Fruit fly (Drosophila melanogaster): ENCODE measurements around the gene tub.

tub gene

dm6 chr3R:4387490-4387889, at the start of gene tub:
Gene tub, plus strand, starts transcription at chr3R:4387742.
- TF ChIP-seq noc (tag; optimal IDR thresholded peaks at IDR 0.05): peak; percentile 31

dm6 chr3R:4340174-4340573, 47.4 kb upstream of the tub start:
- no peak for TF ChIP-seq noc (tag; optimal IDR thresholded peaks at IDR 0.05)

dm6 chr3R:4341177-4341576, 46.4 kb upstream of the tub start:
- no peak for TF ChIP-seq noc (tag; optimal IDR thresholded peaks at IDR 0.05)

- no peak for TF ChIP-seq noc (tag; optimal IDR thresholded peaks at IDR 0.05)
Observed at dm6 chr3R:4346636-4347035, 40.9 kb upstream of the tub start, which contains the start of gene hkb. Gene hkb, minus strand, starts transcription at chr3R:4346646.

dm6 chr3R:4348197-4348814, 39.2 kb upstream of the tub start:
- TF ChIP-seq noc (tag; optimal IDR thresholded peaks at IDR 0.05): no peak

- TF ChIP-seq noc (tag; optimal IDR thresholded peaks at IDR 0.05): no peak
Observed at dm6 chr3R:4350199-4350598, 37.3 kb upstream of the tub start.

dm6 chr3R:4353569-4353968, 34.0 kb upstream of the tub start:
- no peak for TF ChIP-seq noc (tag; optimal IDR thresholded peaks at IDR 0.05)

dm6 chr3R:4359625-4360024, 27.9 kb upstream of the tub start, which contains the start of gene CG1090:
Gene CG1090, plus strand, starts transcription at chr3R:4359883.
- no peak for TF ChIP-seq noc (tag; optimal IDR thresholded peaks at IDR 0.05)

dm6 chr3R:4360668-4361110, 26.9 kb upstream of the tub start:
- TF ChIP-seq noc (tag; optimal IDR thresholded peaks at IDR 0.05): no peak

dm6 chr3R:4362010-4362409, 25.5 kb upstream of the tub start:
- TF ChIP-seq noc (tag; optimal IDR thresholded peaks at IDR 0.05): no peak

- TF ChIP-seq noc (tag; optimal IDR thresholded peaks at IDR 0.05): peak; percentile 81
Observed at dm6 chr3R:4378363-4379354, 8.9 kb upstream of the tub start, which contains the start of gene Sfxn1-3. Gene Sfxn1-3, plus strand, starts transcription at chr3R:4378600.

dm6 chr3R:4381079-4381919, 6.2 kb upstream of the tub start, which contains the start of gene Cont:
Gene Cont, plus strand, starts transcription at chr3R:4381306.
- no peak for TF ChIP-seq noc (tag; optimal IDR thresholded peaks at IDR 0.05)

dm6 chr3R:4382165-4382564, 5.4 kb upstream of the tub start:
- TF ChIP-seq noc (tag; optimal IDR thresholded peaks at IDR 0.05): no peak

dm6 chr3R:4390133-4390532, 2.6 kb downstream of the tub start, which contains the start of gene CG14646:
Gene CG14646, plus strand, starts transcription at chr3R:4390366.
- no peak for TF ChIP-seq noc (tag; optimal IDR thresholded peaks at IDR 0.05)

- no peak for TF ChIP-seq noc (tag; optimal IDR thresholded peaks at IDR 0.05)
Observed at dm6 chr3R:4394117-4394516, 6.6 kb downstream of the tub start, which contains the start of gene CG34112. Gene CG34112, minus strand, starts transcription at chr3R:4394259.

Measured in whole organism, larva.